Worm (Caenorhabditis elegans) whole organism, L1 larva: ENCODE results near the gene lag-2.

ENCODE experiments used
- ceh-82 ChIP-seq, 3 experiments: fragments of 150-350 bp in 1 of 3; sonication (generic microtip) in 2 of 3; optimal IDR thresholded peaks; 2 replicates each; lab custom pipeline; 2014 to 2017; ENCODE audit warnings: missing biosample characterization in 3 of 3, missing genetic modification characterization in 3 of 3
- fkh-10 ChIP-seq: sonication (generic microtip); optimal IDR thresholded peaks from 2 replicates; lab custom pipeline; 2017; ENCODE audit warnings: missing biosample characterization, missing genetic modification reagents, missing genetic modification characterization
- lsy-2 ChIP-seq, 2 experiments: fragments of 150-350 bp; optimal IDR thresholded peaks; 2 replicates each; lab custom pipeline; 2014; ENCODE audit warnings: missing biosample characterization in 2 of 2, missing genetic modification characterization in 2 of 2
- nhr-20 ChIP-seq: sonication (generic microtip); optimal IDR thresholded peaks from 2 replicates; lab custom pipeline; 2016; ENCODE audit warnings: mild to moderate bottlenecking, missing genetic modification characterization, missing compliant biosample characterization
- nhr-237 ChIP-seq: fragments of 150-350 bp; optimal IDR thresholded peaks from 2 replicates; lab custom pipeline; 2014; ENCODE audit warnings: missing biosample characterization, missing genetic modification characterization
- nhr-76 ChIP-seq: sonication (generic microtip); optimal IDR thresholded peaks from 2 replicates; lab custom pipeline; 2017; ENCODE audit warnings: missing biosample characterization, missing genetic modification characterization
- rnt-1 ChIP-seq: sonication (generic microtip); optimal IDR thresholded peaks from 2 replicates; lab custom pipeline; 2016; ENCODE audit warnings: mild to moderate bottlenecking, missing genetic modification characterization, moderate library complexity, missing compliant biosample characterization
- sox-4 ChIP-seq: sonication (generic microtip); optimal IDR thresholded peaks from 2 replicates; lab custom pipeline; 2016; ENCODE audit warnings: missing genetic modification characterization, missing compliant biosample characterization
- tbx-2 ChIP-seq: sonication (generic microtip); optimal IDR thresholded peaks from 2 replicates; lab custom pipeline; 2016; ENCODE audit warnings: missing genetic modification characterization, missing compliant biosample characterization
- unc-62 ChIP-seq: fragments of 150-350 bp; optimal IDR thresholded peaks from 2 replicates; lab custom pipeline; 2014; ENCODE audit warnings: missing biosample characterization, missing genetic modification reagents, missing genetic modification characterization

DNA sequence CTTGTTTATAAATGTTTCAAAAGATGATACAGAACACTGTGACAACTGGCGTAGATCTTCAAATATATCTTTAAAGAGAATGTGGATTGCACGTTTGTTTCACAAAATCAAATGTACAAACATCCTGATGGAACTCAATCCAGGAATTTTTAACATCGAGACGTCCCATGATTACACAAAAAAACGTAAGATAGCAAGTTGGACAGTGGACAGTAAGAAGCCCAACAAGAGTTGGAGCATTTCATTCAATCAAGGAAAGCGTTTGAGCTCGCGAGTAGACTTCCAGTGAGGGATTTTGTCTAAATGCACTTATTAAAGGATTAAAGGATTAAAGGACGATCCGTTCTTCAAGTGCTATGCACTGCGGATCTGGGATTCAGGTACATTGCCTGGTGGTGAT, 28.9 kb upstream of the lag-2 start, which contains the start of gene C36C5.12:
- TF ChIP-seq sox-4 (tag; lab: Kevin White, UChicago): no peak
- TF ChIP-seq rnt-1: no peak
- TF ChIP-seq nhr-76: no peak
- no peak for TF ChIP-seq unc-62 (GFP tag; lab: Kevin White, UChicago)
- TF ChIP-seq tbx-2 (tag; lab: Kevin White, UChicago): no peak
- TF ChIP-seq lsy-2 (tag; optimal IDR thresholded peaks at IDR 0.05; lab: Kevin White, UChicago): no peak
- no peak for TF ChIP-seq nhr-20
- no peak for TF ChIP-seq fkh-10 (GFP tag; lab: Kevin White, UChicago)
- no peak for TF ChIP-seq ceh-82 (tag; optimal IDR thresholded peaks at IDR 0.05; lab: Kevin White, UChicago)
- TF ChIP-seq nhr-237 (tag; lab: Kevin White, UChicago): no peak
